Worm (Caenorhabditis elegans) whole organism, early embryonic: ENCODE measurements around the gene T09A12.8.

Experiments
- B0310.2 ChIP-seq: sonication (generic microtip); optimal IDR thresholded peaks from 2 replicates; lab custom pipeline; 2016; ENCODE audit warnings: mild to moderate bottlenecking, missing genetic modification characterization, missing compliant biosample characterization
- F13C5.2 ChIP-seq: sonication (generic microtip); optimal IDR thresholded peaks from 2 replicates; lab custom pipeline; 2017; ENCODE audit warnings: mild to moderate bottlenecking, missing genetic modification characterization, inconsistent platforms, missing compliant biosample characterization
- aly-1 ChIP-seq: sonication (generic microtip); optimal IDR thresholded peaks from 2 replicates; lab custom pipeline; 2016; ENCODE audit warnings: missing genetic modification characterization, missing compliant biosample characterization
- ama-1 ChIP-seq: fragments of 150-350 bp; optimal IDR thresholded peaks from 2 replicates; lab custom pipeline; 2014
- ceh-13 ChIP-seq: fragments of 200-800 bp; sonication (Bioruptor generic); optimal IDR thresholded peaks from 2 replicates; lab custom pipeline; 2018; ENCODE audit warnings: mild to moderate bottlenecking, missing genetic modification characterization, missing compliant biosample characterization
- ceh-36 ChIP-seq: sonication (generic microtip); optimal IDR thresholded peaks from 2 replicates; lab custom pipeline; 2016; ENCODE audit warnings: missing genetic modification characterization, inconsistent platforms, missing compliant biosample characterization
- ets-7 ChIP-seq: sonication (generic microtip); optimal IDR thresholded peaks from 2 replicates; lab custom pipeline; 2016; ENCODE audit warnings: missing genotype, missing genetic modification characterization, missing compliant biosample characterization
- flt-1 ChIP-seq: fragments of 200-800 bp; sonication (Bioruptor generic); IDR thresholded peaks from 2 replicates; pipeline ENCODE4 v1.3.6; 2022; ENCODE audit warnings: missing genetic modification characterization, missing compliant biosample characterization
- hmbx-1 ChIP-seq: sonication (generic microtip); optimal IDR thresholded peaks from 2 replicates; lab custom pipeline; 2016; ENCODE audit warnings: mild to moderate bottlenecking, missing genetic modification characterization, missing compliant biosample characterization
- hmg-4 ChIP-seq: fragments of 200-800 bp; sonication (Bioruptor generic); optimal IDR thresholded peaks from 2 replicates; lab custom pipeline; 2018; ENCODE audit warnings: mild to moderate bottlenecking, missing genetic modification characterization, missing compliant biosample characterization
- hnd-1 ChIP-seq: sonication (generic microtip); optimal IDR thresholded peaks from 2 replicates; lab custom pipeline; 2016; ENCODE audit warnings: missing genetic modification characterization, missing compliant biosample characterization
- pes-1 ChIP-seq: fragments of 200-800 bp; sonication (Bioruptor generic); IDR thresholded peaks from 2 replicates; pipeline ENCODE4 v1.3.6; 2022; ENCODE audit warnings: missing genetic modification reagents, missing genetic modification characterization, missing compliant biosample characterization
- scrt-1 ChIP-seq: fragments of 200-800 bp; sonication (Bioruptor generic); IDR thresholded peaks from 2 replicates; pipeline ENCODE4 v1.3.6; 2022; ENCODE audit warnings: missing genetic modification characterization, missing compliant biosample characterization
- sea-1 ChIP-seq: fragments of 200-800 bp; sonication (Bioruptor generic); conservative IDR thresholded peaks from 2 replicates; pipeline ENCODE4 v1.3.6; 2022; ENCODE audit warnings: missing genetic modification characterization, missing compliant biosample characterization
- tbx-11 ChIP-seq: fragments of 200-800 bp; sonication (Bioruptor generic); IDR thresholded peaks from 2 replicates; pipeline ENCODE4 v1.3.6; 2022; ENCODE audit warnings: missing genetic modification characterization, missing compliant biosample characterization
- tbx-37 ChIP-seq: fragments of 200-800 bp; sonication (Bioruptor generic); conservative IDR thresholded peaks from 2 replicates; pipeline ENCODE4 v1.3.6; 2022; ENCODE audit warnings: missing genetic modification reagents, missing genetic modification characterization, missing compliant biosample characterization
- tra-4 ChIP-seq: sonication (generic microtip); optimal IDR thresholded peaks from 2 replicates; lab custom pipeline; 2017; ENCODE audit warnings: missing genetic modification characterization, missing compliant biosample characterization

T09A12.8 gene

ce11 chrIV:8206314-8206713, 37.2 kb downstream of the T09A12.8 start, which contains the start of gene svh-1:
Gene svh-1 (plus strand): TSS chrIV:8206614.
- TF ChIP-seq tbx-37 (GFP tag; lab: Robert Waterston, UW) = no peak

ce11 chrIV:8205272-8206098, 38.0 kb downstream of the T09A12.8 start, which contains the start of gene hgrs-1:
Gene hgrs-1 (minus strand): TSS chrIV:8206048.
- no peak for TF ChIP-seq tbx-11 (GFP tag; lab: Robert Waterston, UW)
- no peak for TF ChIP-seq B0310.2
- TF ChIP-seq hmg-4 (GFP tag; lab: Kevin White, UChicago) = no peak

ce11 chrIV:8203555-8203954, 39.9 kb downstream of the T09A12.8 start:
- TF ChIP-seq scrt-1 = no peak
- TF ChIP-seq ama-1 (lab: Kevin White, UChicago) = no peak
- TF ChIP-seq hnd-1 = no peak
- no peak for TF ChIP-seq tbx-37 (GFP tag; lab: Robert Waterston, UW)
- no peak for TF ChIP-seq F13C5.2 (tag; lab: Kevin White, UChicago)

ce11 chrIV:8201133-8201532, 42.4 kb downstream of the T09A12.8 start, which contains the start of gene glrx-22:
Gene glrx-22 (minus strand): TSS chrIV:8201233.
- TF ChIP-seq ets-7 (tag; lab: Kevin White, UChicago) = no peak
- no peak for TF ChIP-seq tra-4
- no peak for TF ChIP-seq ceh-36 (tag; lab: Kevin White, UChicago)
- TF ChIP-seq hmbx-1 (tag; lab: Kevin White, UChicago) = no peak
- TF ChIP-seq ama-1 (lab: Kevin White, UChicago) = no peak
- TF ChIP-seq pes-1 (GFP tag; lab: Robert Waterston, UW) = no peak
- no peak for TF ChIP-seq sea-1 (GFP tag; lab: Robert Waterston, UW)
- no peak for TF ChIP-seq hnd-1
- TF ChIP-seq hmg-4 (GFP tag; lab: Kevin White, UChicago) = no peak
- TF ChIP-seq ceh-13 = no peak
- no peak for TF ChIP-seq aly-1 (tag; lab: Kevin White, UChicago)
- no peak for TF ChIP-seq F13C5.2 (tag; lab: Kevin White, UChicago)
- no peak for TF ChIP-seq scrt-1
- no peak for TF ChIP-seq tbx-37 (GFP tag; lab: Robert Waterston, UW)
- no peak for TF ChIP-seq tbx-11 (GFP tag; lab: Robert Waterston, UW)
- TF ChIP-seq B0310.2 = no peak
- no peak for TF ChIP-seq flt-1 (GFP tag; lab: Robert Waterston, UW)

ce11 chrIV:8199824-8200223, 43.7 kb downstream of the T09A12.8 start:
- TF ChIP-seq hmbx-1 (tag; lab: Kevin White, UChicago) (no peak), ama-1 (lab: Kevin White, UChicago) (no peak), ceh-13 (no peak), B0310.2 (no peak), ceh-36 (tag; lab: Kevin White, UChicago) (no peak), pes-1 (GFP tag; lab: Robert Waterston, UW) (no peak), tbx-11 (GFP tag; lab: Robert Waterston, UW) (no peak)

- TF ChIP-seq flt-1 (GFP tag; lab: Robert Waterston, UW) (no peak), tbx-37 (GFP tag; lab: Robert Waterston, UW) (no peak), sea-1 (GFP tag; lab: Robert Waterston, UW) (no peak), aly-1 (tag; lab: Kevin White, UChicago) (no peak), B0310.2 (no peak), F13C5.2 (tag; lab: Kevin White, UChicago) (no peak), tra-4 (no peak), ceh-36 (tag; lab: Kevin White, UChicago) (no peak), scrt-1 (no peak), ama-1 (lab: Kevin White, UChicago) (no peak), pes-1 (GFP tag; lab: Robert Waterston, UW) (no peak)
Measured at ce11 chrIV:8199274-8199673, 44.2 kb downstream of the T09A12.8 start.

- no peak for TF ChIP-seq sea-1 (GFP tag; lab: Robert Waterston, UW)
- no peak for TF ChIP-seq flt-1 (GFP tag; lab: Robert Waterston, UW)
- no peak for TF ChIP-seq hmbx-1 (tag; lab: Kevin White, UChicago)
- TF ChIP-seq F13C5.2 (tag; lab: Kevin White, UChicago) = no peak
Measured at ce11 chrIV:8198851-8199250, 44.6 kb downstream of the T09A12.8 start, which contains the start of gene wsp-1. Gene wsp-1 (minus strand): TSS chrIV:8198951.

- no peak for TF ChIP-seq scrt-1
- TF ChIP-seq tbx-11 (GFP tag; lab: Robert Waterston, UW) = no peak
- no peak for TF ChIP-seq ceh-36 (tag; lab: Kevin White, UChicago)
- TF ChIP-seq ets-7 (tag; lab: Kevin White, UChicago) = no peak
- no peak for TF ChIP-seq ama-1 (lab: Kevin White, UChicago)
- TF ChIP-seq pes-1 (GFP tag; lab: Robert Waterston, UW) = no peak
- TF ChIP-seq B0310.2 = no peak
- TF ChIP-seq tra-4 = no peak
Measured at ce11 chrIV:8192878-8193277, 50.6 kb downstream of the T09A12.8 start.
